Worm (Caenorhabditis elegans) whole organism, L4 larva: ENCODE data around the gene clec-41.

ENCODE experiments used
- F37D6.2 ChIP-seq: sonication (generic microtip); optimal IDR thresholded peaks from 2 replicates; lab custom pipeline; 2016; ENCODE audit warnings: mild to moderate bottlenecking, missing genetic modification characterization, missing compliant biosample characterization
- ama-1 ChIP-seq: fragments of 150-350 bp; optimal IDR thresholded peaks from 2 replicates; lab custom pipeline; 2014; ENCODE audit warnings: inconsistent platforms, mixed read lengths
- ceh-82 ChIP-seq: sonication (generic microtip); optimal IDR thresholded peaks from 2 replicates; lab custom pipeline; 2017; ENCODE audit warnings: missing biosample characterization, missing genetic modification characterization
- daf-8 ChIP-seq: fragments of 200-800 bp; sonication (Bioruptor generic); IDR thresholded peaks from 2 replicates; pipeline ENCODE4 v1.3.6; 2022; ENCODE audit warnings: missing genetic modification characterization, missing compliant biosample characterization
- lin-15B ChIP-seq: fragments of 150-350 bp; sonication (generic microtip); optimal IDR thresholded peaks from 3 replicates; lab custom pipeline; 2014; ENCODE audit warnings: missing biosample characterization, missing genetic modification characterization
- mes-2 ChIP-seq: sonication (generic microtip); optimal IDR thresholded peaks from 2 replicates; lab custom pipeline; 2016; ENCODE audit warnings: missing genotype, mild to moderate bottlenecking, missing genetic modification characterization, missing compliant biosample characterization; ENCODE audit not compliant: poor library complexity, severe bottlenecking
- pqm-1 ChIP-seq: sonication (generic microtip); optimal IDR thresholded peaks from 2 replicates; lab custom pipeline; 2017; ENCODE audit warnings: missing biosample characterization, missing genetic modification characterization
- saeg-2 ChIP-seq: fragments of 200-800 bp; sonication (Bioruptor generic); IDR thresholded peaks from 2 replicates; pipeline ENCODE4 v1.3.6; 2022; ENCODE audit warnings: missing genetic modification reagents, missing genetic modification characterization, missing compliant biosample characterization
- spr-1 ChIP-seq: sonication (generic microtip); optimal IDR thresholded peaks from 2 replicates; lab custom pipeline; 2016; ENCODE audit warnings: mild to moderate bottlenecking, missing genetic modification characterization, missing compliant biosample characterization
- unc-39 ChIP-seq: sonication (generic microtip); optimal IDR thresholded peaks from 2 replicates; lab custom pipeline; 2017; ENCODE audit warnings: missing biosample characterization, missing genetic modification characterization
- zip-2 ChIP-seq: fragments of 150-350 bp; optimal IDR thresholded peaks from 2 replicates; lab custom pipeline; 2014; ENCODE audit warnings: missing biosample characterization, missing genetic modification characterization
- ztf-11 ChIP-seq: fragments of 150-350 bp; optimal IDR thresholded peaks from 2 replicates; lab custom pipeline; 2014; ENCODE audit warnings: missing biosample characterization, missing genetic modification characterization

DNA sequence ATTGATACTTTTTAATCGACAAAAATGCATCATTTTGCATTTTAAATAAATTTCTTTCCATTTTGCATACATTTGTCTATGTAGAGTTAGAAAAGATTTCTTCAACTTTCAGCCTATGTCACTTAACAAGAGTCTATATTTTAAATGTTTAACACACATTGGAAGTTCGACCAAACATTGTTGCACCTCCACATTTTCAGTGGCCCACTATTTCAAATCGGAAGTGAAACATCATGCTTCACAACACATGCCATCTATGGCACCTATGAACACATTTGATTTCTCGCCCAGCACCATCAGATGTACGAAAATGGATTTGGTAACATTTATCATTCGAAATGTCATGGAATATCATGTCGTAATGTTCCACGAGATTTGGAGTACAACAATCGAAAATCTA, 780 bp upstream of the clec-41 start, which contains the start of gene dhc-3:
- TF ChIP-seq ceh-82 (no peak), daf-8 (GFP tag; lab: Robert Waterston, UW) (no peak), lin-15B (no peak), ztf-11 (tag; lab: Kevin White, UChicago) (no peak), F37D6.2 (tag; lab: Kevin White, UChicago) (no peak), unc-39 (no peak), mes-2 (no peak), zip-2 (no peak), saeg-2 (no peak), pqm-1 (tag; lab: Kevin White, UChicago) (no peak), ama-1 (lab: Kevin White, UChicago) (no peak), spr-1 (tag; lab: Kevin White, UChicago) (no peak)
